Fruit fly (Drosophila melanogaster) whole organism, embryonic: Measurements from ENCODE around the gene Prat2.

Experiments
- Atf3 ChIP-seq: fragments of 200-800 bp; sonication (Bioruptor generic); optimal IDR thresholded peaks from 3 replicates; lab custom pipeline; 2016; ENCODE audit warnings: missing biosample characterization, missing genetic modification characterization
- Awh ChIP-seq: fragments of 200-800 bp; sonication (Bioruptor generic); IDR thresholded peaks from 2 replicates; pipeline ENCODE4, ENCODE4 v1.3.6; 2022; ENCODE audit warnings: missing biosample characterization, missing genetic modification characterization
- Blimp-1 ChIP-seq: fragments of 200-800 bp; sonication (Bioruptor generic); optimal IDR thresholded peaks from 3 replicates; lab custom pipeline; 2018; ENCODE audit warnings: missing biosample characterization, missing genetic modification characterization, mild to moderate bottlenecking, moderate library complexity, missing genetic modification reagents
- Bteb2 ChIP-seq: fragments of 200-800 bp; sonication (Bioruptor generic); optimal IDR thresholded peaks from 2 replicates; lab custom pipeline; 2016; ENCODE audit warnings: missing biosample characterization, missing genetic modification characterization
- CG10321 ChIP-seq: fragments of 200-800 bp; sonication (Bioruptor generic); IDR thresholded peaks from 2 replicates; pipeline ENCODE4 v1.3.6; 2022; ENCODE audit warnings: missing biosample characterization, missing genetic modification characterization
- CG11085 ChIP-seq: fragments of 200-800 bp; sonication (Bioruptor generic); IDR thresholded peaks from 2 replicates; pipeline ENCODE4 v1.3.6; 2022; ENCODE audit warnings: missing biosample characterization, missing genetic modification characterization
- CG11398 ChIP-seq: fragments of 200-800 bp; sonication (Bioruptor generic); optimal IDR thresholded peaks from 2 replicates; lab custom pipeline; 2016; ENCODE audit warnings: missing biosample characterization, missing genetic modification characterization
- CG11696 ChIP-seq: fragments of 200-800 bp; sonication (Bioruptor generic); IDR thresholded peaks from 2 replicates; pipeline ENCODE4 v1.3.6; 2022; ENCODE audit warnings: missing biosample characterization, missing genetic modification characterization
- CG15011 ChIP-seq: fragments of 200-800 bp; sonication (Bioruptor generic); optimal IDR thresholded peaks from 3 replicates; lab custom pipeline; 2018; ENCODE audit warnings: missing biosample characterization, mild to moderate bottlenecking, missing genetic modification characterization
- CG16813 ChIP-seq: fragments of 200-800 bp; sonication (Bioruptor generic); IDR thresholded peaks from 3 replicates; pipeline ENCODE4 v1.3.6; 2022; ENCODE audit warnings: missing biosample characterization, missing genetic modification characterization; ENCODE audit not compliant: partially characterized antibody
- CG17186 ChIP-seq: fragments of 200-800 bp; sonication (Bioruptor generic); optimal IDR thresholded peaks from 3 replicates; lab custom pipeline; 2017; ENCODE audit warnings: missing biosample characterization, missing genetic modification reagents, missing genetic modification characterization
- CG17361 ChIP-seq: fragments of 200-800 bp; sonication (Bioruptor generic); IDR thresholded peaks from 3 replicates; pipeline ENCODE4 v1.3.6; 2022; ENCODE audit warnings: missing biosample characterization, missing genetic modification characterization
- CG2199 ChIP-seq: fragments of 200-800 bp; sonication (Bioruptor generic); IDR thresholded peaks from 3 replicates; pipeline ENCODE4 v1.3.6; 2022; ENCODE audit warnings: missing biosample characterization, missing genetic modification characterization
- CG31441 ChIP-seq: fragments of 200-800 bp; sonication (Bioruptor generic); IDR thresholded peaks from 2 replicates; pipeline ENCODE4 v1.3.6; 2022; ENCODE audit warnings: missing biosample characterization, missing genetic modification characterization
- CG33213 ChIP-seq: fragments of 200-800 bp; sonication (Bioruptor generic); optimal IDR thresholded peaks from 3 replicates; lab custom pipeline; 2016; ENCODE audit warnings: missing biosample characterization, missing genetic modification characterization
- CG34422 ChIP-seq: fragments of 200-800 bp; sonication (Bioruptor generic); IDR thresholded peaks from 3 replicates; pipeline ENCODE4 v1.3.6; 2022; ENCODE audit warnings: missing biosample characterization, missing genetic modification characterization
- CG3838 ChIP-seq: fragments of 200-800 bp; sonication (Bioruptor generic); optimal IDR thresholded peaks from 3 replicates; lab custom pipeline; 2016; ENCODE audit warnings: missing biosample characterization, missing genetic modification characterization
- CG3995 ChIP-seq: fragments of 200-800 bp; sonication (Bioruptor generic); optimal IDR thresholded peaks from 3 replicates; lab custom pipeline; 2016; ENCODE audit warnings: missing biosample characterization, missing genetic modification characterization
- CG4328 ChIP-seq: fragments of 200-800 bp; sonication (Bioruptor generic); optimal IDR thresholded peaks from 3 replicates; lab custom pipeline; 2017; ENCODE audit warnings: missing biosample characterization, missing genetic modification reagents, missing genetic modification characterization
- CG5953 ChIP-seq: fragments of 200-800 bp; sonication (Bioruptor generic); IDR thresholded peaks from 2 replicates; pipeline ENCODE4 v1.3.6; 2022; ENCODE audit warnings: missing biosample characterization, missing genetic modification characterization
- CG7786 ChIP-seq: fragments of 200-800 bp; sonication (Bioruptor generic); optimal IDR thresholded peaks from 2 replicates; lab custom pipeline; 2016; ENCODE audit warnings: missing biosample characterization, missing genetic modification characterization
- CG8478 ChIP-seq: fragments of >200 bp; optimal IDR thresholded peaks from 2 replicates; lab custom pipeline; 2018
- CTCF ChIP-seq: fragments of 200-800 bp; sonication (Bioruptor generic); optimal IDR thresholded peaks from 2 replicates; lab custom pipeline; 2017; ENCODE audit warnings: missing biosample characterization, mild to moderate bottlenecking, missing genetic modification characterization, moderate library complexity
- Camta ChIP-seq: fragments of 200-800 bp; sonication (Bioruptor generic); optimal IDR thresholded peaks from 2 replicates; lab custom pipeline; 2016; ENCODE audit warnings: missing biosample characterization, missing genetic modification characterization
- D19B ChIP-seq: fragments of 200-800 bp; sonication (Bioruptor generic); optimal IDR thresholded peaks from 2 replicates; lab custom pipeline; 2017; ENCODE audit warnings: missing biosample characterization, mild to moderate bottlenecking, missing genetic modification characterization
- Ets97D ChIP-seq: fragments of 200-800 bp; sonication (Bioruptor generic); optimal IDR thresholded peaks from 3 replicates; lab custom pipeline; 2016; ENCODE audit warnings: missing biosample characterization, missing genetic modification characterization
- Fer2 ChIP-seq: fragments of 200-800 bp; sonication (Bioruptor generic); optimal IDR thresholded peaks from 2 replicates; lab custom pipeline; 2018; ENCODE audit warnings: missing biosample characterization, mild to moderate bottlenecking, missing genetic modification characterization, moderate library complexity
- HHEX ChIP-seq: fragments of 200-800 bp; sonication (Bioruptor generic); optimal IDR thresholded peaks from 3 replicates; lab custom pipeline; 2017; ENCODE audit warnings: missing biosample characterization, mild to moderate bottlenecking, missing genetic modification characterization, missing genetic modification reagents
- MBD-R2 ChIP-seq: fragments of 200-800 bp; sonication (Bioruptor generic); IDR thresholded peaks from 2 replicates; pipeline ENCODE4 v1.3.6; 2022; ENCODE audit warnings: missing biosample characterization, missing genetic modification characterization
- Ssrp ChIP-seq: fragments of 200-800 bp; sonication (Bioruptor generic); optimal IDR thresholded peaks from 2 replicates; lab custom pipeline; 2018; ENCODE audit warnings: missing biosample characterization, mild to moderate bottlenecking, missing genetic modification characterization, moderate library complexity
- YL-1 ChIP-seq: fragments of 200-800 bp; sonication (Bioruptor generic); optimal IDR thresholded peaks from 3 replicates; lab custom pipeline; 2017; ENCODE audit warnings: missing biosample characterization, mild to moderate bottlenecking, missing genetic modification characterization
- ap ChIP-seq: fragments of 200-800 bp; sonication (Bioruptor generic); IDR thresholded peaks from 2 replicates; pipeline ENCODE4 v1.3.6; 2022; ENCODE audit warnings: missing biosample characterization, missing genetic modification characterization
- da ChIP-seq: fragments of 200-800 bp; sonication (Bioruptor generic); optimal IDR thresholded peaks from 2 replicates; lab custom pipeline; 2016; ENCODE audit warnings: missing biosample characterization, missing genetic modification characterization
- dimm ChIP-seq: fragments of 200-800 bp; sonication (Bioruptor generic); IDR thresholded peaks from 2 replicates; pipeline ENCODE4 v1.3.6; 2022; ENCODE audit warnings: missing biosample characterization, missing genetic modification characterization
- ems ChIP-seq: fragments of 200-800 bp; sonication (Bioruptor generic); optimal IDR thresholded peaks from 3 replicates; lab custom pipeline; 2016; ENCODE audit warnings: missing biosample characterization, missing genetic modification characterization
- grau ChIP-seq: fragments of 200-800 bp; optimal IDR thresholded peaks from 3 replicates; lab custom pipeline; 2019; ENCODE audit warnings: missing biosample characterization, mild to moderate bottlenecking, missing genetic modification characterization, moderate library complexity
- grn ChIP-seq: fragments of 200-800 bp; sonication (Bioruptor generic); optimal IDR thresholded peaks from 3 replicates; lab custom pipeline; 2017; ENCODE audit warnings: missing biosample characterization, missing genetic modification characterization
- hth ChIP-seq: fragments of >200 bp; optimal IDR thresholded peaks from 2 replicates; lab custom pipeline; 2017; ENCODE audit warnings: inconsistent platforms
- jing ChIP-seq: fragments of 200-800 bp; sonication (Bioruptor generic); optimal IDR thresholded peaks from 2 replicates; lab custom pipeline; 2018; ENCODE audit warnings: missing biosample characterization, mild to moderate bottlenecking, missing genetic modification characterization
- kah ChIP-seq: fragments of 200-800 bp; sonication (Bioruptor generic); optimal IDR thresholded peaks from 2 replicates; lab custom pipeline; 2018; ENCODE audit warnings: missing biosample characterization, mild to moderate bottlenecking, missing genetic modification characterization
- kay ChIP-seq: fragments of 200-800 bp; sonication (Bioruptor generic); optimal IDR thresholded peaks from 2 replicates; lab custom pipeline; 2016; ENCODE audit warnings: missing biosample characterization, missing genetic modification characterization
- nmo ChIP-seq: fragments of 200-800 bp; sonication (Bioruptor generic); optimal IDR thresholded peaks from 2 replicates; lab custom pipeline; 2018; ENCODE audit warnings: missing biosample characterization, mild to moderate bottlenecking, missing genetic modification characterization, moderate library complexity
- onecut ChIP-seq: fragments of 200-800 bp; sonication (Bioruptor generic); IDR thresholded peaks from 2 replicates; pipeline ENCODE4 v1.3.6; 2022; ENCODE audit warnings: missing biosample characterization, missing genetic modification characterization
- org-1 ChIP-seq: fragments of 200-800 bp; sonication (Bioruptor generic); optimal IDR thresholded peaks from 2 replicates; lab custom pipeline; 2017; ENCODE audit warnings: missing biosample characterization, missing genetic modification characterization
- pb ChIP-seq: fragments of 200-800 bp; sonication (Bioruptor generic); optimal IDR thresholded peaks from 3 replicates; lab custom pipeline; 2016; ENCODE audit warnings: missing biosample characterization, missing genetic modification characterization
- peb ChIP-seq: fragments of 200-800 bp; sonication (Bioruptor generic); IDR thresholded peaks from 2 replicates; pipeline ENCODE4 v1.3.6; 2022; ENCODE audit warnings: missing biosample characterization, missing genetic modification characterization
- row ChIP-seq: fragments of 200-800 bp; sonication (Bioruptor generic); IDR thresholded peaks from 3 replicates; pipeline ENCODE4 v1.3.6; 2022; ENCODE audit warnings: missing biosample characterization, missing genetic modification characterization
- sob ChIP-seq: fragments of 200-800 bp; sonication (Bioruptor generic); IDR thresholded peaks from 2 replicates; pipeline ENCODE4 v1.3.6; 2022; ENCODE audit warnings: missing biosample characterization, missing genetic modification characterization
- sr ChIP-seq: fragments of 200-800 bp; sonication (Bioruptor generic); IDR thresholded peaks from 3 replicates; pipeline ENCODE4 v1.3.6; 2022; ENCODE audit warnings: missing biosample characterization, missing genetic modification characterization
- ssp ChIP-seq: fragments of 200-800 bp; sonication (Bioruptor generic); IDR thresholded peaks from 2 replicates; pipeline ENCODE4 v1.3.6; 2022; ENCODE audit warnings: missing biosample characterization, missing genetic modification characterization
- tin ChIP-seq: fragments of 200-800 bp; sonication (Bioruptor generic); optimal IDR thresholded peaks from 3 replicates; lab custom pipeline; 2016; ENCODE audit warnings: missing biosample characterization, missing genetic modification characterization

The Prat2 gene

DNA sequence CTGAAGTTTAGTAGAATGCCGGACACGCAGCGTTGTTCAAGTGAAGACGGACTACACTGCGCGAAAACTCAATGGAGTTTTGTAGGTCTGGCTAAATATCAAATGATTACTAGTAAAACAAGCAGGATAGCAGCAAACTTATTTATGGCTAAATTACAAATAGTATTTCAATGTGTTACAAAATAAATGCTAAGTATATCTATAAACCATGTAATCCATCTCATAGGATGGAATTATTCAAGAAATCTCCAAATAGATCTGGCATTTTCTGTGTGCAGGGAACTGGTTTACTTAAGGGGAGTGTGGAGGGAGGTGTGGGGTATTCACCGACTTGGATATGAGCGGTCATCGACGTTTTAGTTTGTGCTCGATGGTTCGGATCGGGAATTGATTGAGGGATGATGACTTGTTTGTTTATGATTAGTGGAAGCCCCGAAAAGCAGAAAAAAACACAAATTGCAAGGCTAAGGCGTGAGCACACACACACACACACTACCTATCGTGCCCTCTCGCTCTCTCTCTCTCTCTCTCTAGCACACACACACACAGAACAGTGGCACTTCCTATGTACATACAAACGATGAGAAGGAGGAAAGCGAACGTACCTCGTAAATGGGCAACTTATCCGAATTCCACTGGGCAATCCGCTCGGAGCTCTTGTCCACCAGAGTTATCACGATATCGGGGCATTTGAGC lies 49.3 kb upstream of the Prat2 start (continued):
- TF ChIP-seq CG3838 (GFP tag; lab: Kevin White, UChicago) (peak; percentile 42), Camta (GFP tag; lab: Kevin White, UChicago) (peak; percentile 87), YL-1 (GFP tag; lab: Kevin White, UChicago) (peak; percentile 2), CG11085 (GFP tag; lab: Robert Waterston, UW) (0 out of 2 replicates have a peak, but pooled peaks have one; percentile 48), CG16813 (GFP tag; lab: Robert Waterston, UW) (no peak), Awh (GFP tag; lab: Robert Waterston, UW) (peak; percentile 65; the same call in 1 of the 2 replicates), org-1 (peak; percentile 82), Bteb2 (GFP tag; lab: Kevin White, UChicago) (peak; percentile 75), CG7786 (GFP tag; lab: Kevin White, UChicago) (peak; percentile 78), kay (GFP tag; lab: Kevin White, UChicago) (peak; percentile 66), CG10321 (GFP tag; lab: Robert Waterston, UW) (no peak; the same call in 1 of the 2 replicates), sr (GFP tag; lab: Robert Waterston, UW) (peak; percentile 28; the same call in 1 of the 3 replicates), CG8478 (lab: Kevin White, UChicago) (peak; percentile 86), grau (tag; lab: Kevin White, UChicago) (peak; percentile 86), MBD-R2 (GFP tag; lab: Robert Waterston, UW) (peak; percentile 46; the same call in 1 of the 2 replicates), CG15011 (GFP tag; lab: Kevin White, UChicago) (peak; percentile 40), jing (GFP tag; lab: Kevin White, UChicago) (peak; percentile 75), CG17186 (peak; percentile 50), CG5953 (GFP tag; lab: Robert Waterston, UW) (peak; percentile 35; the same call in 1 of the 2 replicates), HHEX (GFP tag; lab: Kevin White, UChicago) (peak; percentile 82), CG2199 (GFP tag; lab: Robert Waterston, UW) (peak; percentile 78; the same call in 1 of the 3 replicates), Ets97D (GFP tag; lab: Kevin White, UChicago) (peak; percentile 32), D19B (GFP tag; lab: Kevin White, UChicago) (peak; percentile 6), grn (GFP tag; lab: Kevin White, UChicago) (peak; percentile 47), CG31441 (GFP tag; lab: Robert Waterston, UW) (peak; percentile 81), sob (GFP tag; lab: Robert Waterston, UW) (peak; percentile 71), CG3995 (GFP tag; lab: Kevin White, UChicago) (no peak), CTCF (GFP tag; lab: Kevin White, UChicago) (no peak), Fer2 (peak; percentile 48), onecut (peak; percentile 53), Ssrp (tag; lab: Kevin White, UChicago) (peak; percentile 83), row (peak; percentile 90), peb (GFP tag; lab: Robert Waterston, UW) (0 out of 2 replicates have a peak, but pooled peaks have one; percentile 34), Blimp-1 (GFP tag; lab: Kevin White, UChicago) (peak; percentile 82), da (GFP tag; lab: Kevin White, UChicago) (no peak), tin (GFP tag; lab: Kevin White, UChicago) (peak; percentile 80), Atf3 (GFP tag; lab: Kevin White, UChicago) (peak; percentile 39), CG17361 (GFP tag; lab: Robert Waterston, UW) (peak; percentile 80), dimm (GFP tag; lab: Robert Waterston, UW) (peak; percentile 34; the same call in 1 of the 2 replicates), CG11398 (GFP tag; lab: Kevin White, UChicago) (peak; percentile 63), ems (GFP tag; lab: Kevin White, UChicago) (peak; percentile 68), kah (GFP tag; lab: Kevin White, UChicago) (peak; percentile 28), pb (peak; percentile 67), ap (peak; percentile 65), CG11696 (GFP tag; lab: Robert Waterston, UW) (peak; percentile 41; the same call in 1 of the 2 replicates), hth (lab: Kevin White, UChicago) (no peak), nmo (peak; percentile 86), CG34422 (GFP tag; lab: Robert Waterston, UW) (peak; percentile 47; the same call in 1 of the 3 replicates), CG4328 (GFP tag; lab: Kevin White, UChicago) (no peak), CG33213 (GFP tag; lab: Kevin White, UChicago) (peak; percentile 68), ssp (GFP tag; lab: Robert Waterston, UW) (peak; percentile 67)
